Fruit fly (Drosophila melanogaster): ENCODE measurements around the gene CG15879.

CG15879 gene

DNA sequence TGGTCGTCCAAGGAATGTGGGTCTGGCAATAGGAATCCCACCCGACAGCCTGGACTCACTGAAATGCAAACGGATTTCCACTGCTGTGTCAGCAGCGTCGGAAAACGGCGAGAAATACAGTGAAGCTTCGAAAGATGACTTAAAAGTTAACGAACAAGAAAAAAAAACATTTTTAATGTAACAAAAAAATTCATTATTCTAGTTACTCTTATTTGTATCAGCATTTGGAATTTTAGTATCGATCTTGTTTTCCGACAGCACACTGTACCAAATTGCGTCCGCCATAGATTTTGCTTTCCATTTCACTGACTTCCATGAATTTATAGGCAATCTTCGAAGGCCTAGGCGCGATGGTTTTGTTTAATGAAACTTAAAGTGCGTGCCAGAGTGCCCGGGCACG lies 4.1 kb downstream of the CG15879 start (continued):
- no peak for TF ChIP-seq CG6175 (GFP tag; IDR thresholded peaks at IDR 0.05)
- no peak for TF ChIP-seq CG10979 (tag; optimal IDR thresholded peaks at IDR 0.05)
- TF ChIP-seq CG12104 (GFP tag; optimal IDR thresholded peaks at IDR 0.05) = no peak
- no peak for TF ChIP-seq CG4424 (GFP tag; optimal IDR thresholded peaks at IDR 0.05)
- TF ChIP-seq CG16863 (GFP tag; optimal IDR thresholded peaks at IDR 0.05) = no peak
- no peak for TF ChIP-seq maf-S (GFP tag; optimal IDR thresholded peaks at IDR 0.05)
- no peak for TF ChIP-seq CG7928 (GFP tag; optimal IDR thresholded peaks at IDR 0.05)
- peak; percentile 48; the same call in 1 of the 2 replicates for TF ChIP-seq sob (GFP tag; IDR thresholded peaks at IDR 0.05)
- TF ChIP-seq CG12659 (GFP tag; optimal IDR thresholded peaks at IDR 0.05) = no peak
- TF ChIP-seq caup (GFP tag; optimal IDR thresholded peaks at IDR 0.05; ENCODE audit: severe bottlenecking) = no peak
- no peak for TF ChIP-seq eyg (GFP tag; optimal IDR thresholded peaks at IDR 0.05)
- no peak for TF ChIP-seq al (GFP tag; IDR thresholded peaks at IDR 0.05)
- TF ChIP-seq seq (GFP tag; IDR thresholded peaks at IDR 0.05) = 0 out of 2 replicates have a peak, but pooled peaks have one; percentile 25
- TF ChIP-seq Dfd (GFP tag; optimal IDR thresholded peaks at IDR 0.05) = no peak
- TF ChIP-seq CG9215 (GFP tag; IDR thresholded peaks at IDR 0.05) = no peak; the same call in 1 of the 2 replicates
- TF ChIP-seq lbe (GFP tag; optimal IDR thresholded peaks at IDR 0.05) = no peak
- TF ChIP-seq CG30020 (tag; optimal IDR thresholded peaks at IDR 0.05) = no peak
- no peak for TF ChIP-seq CG3726 (GFP tag; IDR thresholded peaks at IDR 0.05)
- TF ChIP-seq CG2678 (tag; optimal IDR thresholded peaks at IDR 0.05) = peak; percentile 44
- 0 out of 3 replicates have a peak, but pooled peaks have one; percentile 14 for TF ChIP-seq croc (GFP tag; conservative IDR thresholded peaks at IDR 0.05)
- TF ChIP-seq CG6683 (GFP tag; optimal IDR thresholded peaks at IDR 0.05) = no peak
- no peak for TF ChIP-seq en (GFP tag; optimal IDR thresholded peaks at IDR 0.05)
- TF ChIP-seq Mrtf (GFP tag; IDR thresholded peaks at IDR 0.05) = peak; percentile 53; the same call in 1 of the 3 replicates
- 0 out of 2 replicates have a peak, but pooled peaks have one; percentile 46 for TF ChIP-seq CG32767 (GFP tag; IDR thresholded peaks at IDR 0.05)
- no peak for TF ChIP-seq CG11696 (GFP tag; IDR thresholded peaks at IDR 0.05)
- TF ChIP-seq Gug (GFP tag; IDR thresholded peaks at IDR 0.05) = peak; percentile 10; the same call in 1 of the 4 replicates
- TF ChIP-seq CG2202 (tag; optimal IDR thresholded peaks at IDR 0.05) = no peak
- peak; percentile 2 for TF ChIP-seq ind (GFP tag; optimal IDR thresholded peaks at IDR 0.05)
- TF ChIP-seq CG9817 (tag; optimal IDR thresholded peaks at IDR 0.05) = no peak
- TF ChIP-seq CG11247 (GFP tag; IDR thresholded peaks at IDR 0.05) = 0 out of 2 replicates have a peak, but pooled peaks have one; percentile 14
- TF ChIP-seq chn (GFP tag; optimal IDR thresholded peaks at IDR 0.05) = no peak
- no peak for TF ChIP-seq cg (GFP tag; optimal IDR thresholded peaks at IDR 0.05)
- TF ChIP-seq slp2 (GFP tag; optimal IDR thresholded peaks at IDR 0.05) = no peak

DNA sequence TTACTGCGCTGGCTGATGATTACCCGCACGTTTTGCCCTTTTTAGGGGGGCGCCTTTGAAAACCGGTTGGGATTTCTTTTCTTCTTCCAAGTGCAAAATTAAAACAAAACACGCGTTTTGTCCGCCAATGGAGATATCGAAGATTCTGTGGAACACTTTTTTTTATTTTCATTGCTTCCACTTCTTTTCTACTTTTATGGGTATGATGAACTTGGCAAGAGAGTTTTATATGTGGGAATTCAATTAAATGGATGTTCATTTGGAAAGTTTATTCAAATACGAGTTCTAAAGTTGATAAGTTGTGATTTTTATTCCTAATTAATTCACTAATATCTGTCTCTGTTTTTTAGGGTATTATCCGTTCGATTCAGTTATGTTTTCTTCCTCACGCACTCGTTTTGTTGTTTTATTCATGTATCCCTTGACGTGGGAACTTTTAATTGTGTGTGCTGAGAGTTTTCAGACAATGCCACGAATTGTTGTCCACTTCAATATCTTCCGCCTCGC lies 4.8 kb downstream of the CG15879 start:
- TF ChIP-seq ro (GFP tag; IDR thresholded peaks at IDR 0.05) (no peak), HLH3B (GFP tag; IDR thresholded peaks at IDR 0.05) (peak; percentile 51; the same call in 1 of the 2 replicates), YL-1 (GFP tag; optimal IDR thresholded peaks at IDR 0.05) (no peak), H15 (GFP tag; IDR thresholded peaks at IDR 0.05) (peak; percentile 62; the same call in 2 of the 3 replicates), amos (GFP tag; IDR thresholded peaks at IDR 0.05; ENCODE audit: partially characterized antibody) (no peak), Oli (tag; optimal IDR thresholded peaks at IDR 0.05) (peak; percentile 49), Dbx (GFP tag; IDR thresholded peaks at IDR 0.05) (no peak), Nf-YB (GFP tag; optimal IDR thresholded peaks at IDR 0.05) (no peak), CG7839 (tag; optimal IDR thresholded peaks at IDR 0.05) (peak; percentile 40), ind (GFP tag; optimal IDR thresholded peaks at IDR 0.05) (peak; percentile 54), CG11723 (GFP tag; optimal IDR thresholded peaks at IDR 0.05) (no peak), lmd (GFP tag; IDR thresholded peaks at IDR 0.05) (peak; percentile 62; the same call in 1 of the 2 replicates), CG9817 (tag; optimal IDR thresholded peaks at IDR 0.05) (no peak), Fer3 (tag; optimal IDR thresholded peaks at IDR 0.05) (no peak), Jarid2 (GFP tag; optimal IDR thresholded peaks at IDR 0.05) (no peak), Ets97D (GFP tag; optimal IDR thresholded peaks at IDR 0.05) (no peak), CG11695 (GFP tag; IDR thresholded peaks at IDR 0.05) (peak; percentile 55; the same call in 1 of the 3 replicates), Sox102F (GFP tag; optimal IDR thresholded peaks at IDR 0.05) (peak; percentile 69), CG7928 (GFP tag; optimal IDR thresholded peaks at IDR 0.05) (no peak), MTF-1 (GFP tag; optimal IDR thresholded peaks at IDR 0.05; ENCODE audit: borderline replicate concordance) (no peak), CG13287 (GFP tag; IDR thresholded peaks at IDR 0.05; ENCODE audit: partially characterized antibody) (no peak)

Measured in whole organism, embryonic.